Worm (Caenorhabditis elegans): Measurements from ENCODE around the gene F16H6.9.

DNA sequence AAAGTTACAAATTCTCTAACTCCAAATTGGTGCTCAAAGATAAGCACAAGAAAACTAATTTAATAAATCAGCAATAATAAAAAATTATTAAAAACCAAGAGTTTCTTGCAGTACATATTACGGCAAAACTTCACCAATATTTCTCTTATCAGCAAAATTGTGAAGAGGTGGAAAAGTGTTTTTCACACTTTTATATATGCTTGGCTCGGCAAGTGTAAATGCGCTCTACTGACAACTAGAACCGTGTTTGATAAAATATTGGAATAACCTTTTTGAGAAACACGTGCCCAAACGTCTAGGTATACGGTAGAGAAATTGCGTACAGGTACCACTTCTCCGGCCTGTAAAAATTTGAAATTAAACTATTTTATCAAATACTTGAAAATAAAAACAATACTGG, 24.4 kb downstream of the F16H6.9 start, which contains the start of gene R10E8.8:
- TF ChIP-seq C06A6.2 (GFP tag; conservative IDR thresholded peaks at IDR 0.05) = no peak
- TF ChIP-seq snpc-4 (GFP tag; optimal IDR thresholded peaks at IDR 0.05) = no peak
- no peak for TF ChIP-seq snpc-4 (tag; optimal IDR thresholded peaks at IDR 0.05)
- TF ChIP-seq Y53G8AR.9 (GFP tag; conservative IDR thresholded peaks at IDR 0.05) = no peak
- no peak for TF ChIP-seq sptf-2 (GFP tag; optimal IDR thresholded peaks at IDR 0.05)
- TF ChIP-seq unc-62 (GFP tag; optimal IDR thresholded peaks at IDR 0.05) = no peak
- TF ChIP-seq F57C9.4 (tag; optimal IDR thresholded peaks at IDR 0.05) = no peak
- TF ChIP-seq rec-8 (tag; optimal IDR thresholded peaks at IDR 0.05) = no peak
